Fruit fly (Drosophila melanogaster): ENCODE measurements around the gene CG12206.
A peak's percentile ranks its signal among the peaks of the same experiment; 100 is the strongest.

The CG12206 gene

dm6 chrX:3474476-3475439, at the start of gene CG12206:
Gene CG12206, minus strand, starts transcription at chrX:3474524.
- TF ChIP-seq CTCF (optimal IDR thresholded peaks at IDR 0.05), result no peak
- TF ChIP-seq CG8478 (optimal IDR thresholded peaks at IDR 0.05), result no peak

- TF ChIP-seq CG8478 (optimal IDR thresholded peaks at IDR 0.05), result no peak
- TF ChIP-seq CTCF (optimal IDR thresholded peaks at IDR 0.05), result no peak
Observed at dm6 chrX:3514016-3514415, 39.7 kb upstream of the CG12206 start, which contains the start of gene CG13021. Gene CG13021, plus strand, starts transcription at chrX:3514316.

- TF ChIP-seq CTCF (optimal IDR thresholded peaks at IDR 0.05) (no peak), CG8478 (optimal IDR thresholded peaks at IDR 0.05) (no peak)
Observed at dm6 chrX:3504751-3505150, 30.4 kb upstream of the CG12206 start, which contains the start of gene Gas8. Gene Gas8, minus strand, starts transcription at chrX:3504851.

- no peak for TF ChIP-seq CTCF (optimal IDR thresholded peaks at IDR 0.05)
- TF ChIP-seq CG8478 (optimal IDR thresholded peaks at IDR 0.05), result no peak
Observed at dm6 chrX:3504251-3504650, 29.9 kb upstream of the CG12206 start.

- TF ChIP-seq CG8478 (optimal IDR thresholded peaks at IDR 0.05) (no peak), CTCF (optimal IDR thresholded peaks at IDR 0.05) (no peak)
Observed at dm6 chrX:3485871-3486270, 11.5 kb upstream of the CG12206 start.

dm6 chrX:3485304-3485703, 11.0 kb upstream of the CG12206 start, which contains the start of the genes CG14270 and CG10803:
Gene CG14270, minus strand, starts transcription at chrX:3485378.
Gene CG10803, plus strand, starts transcription at chrX:3485650.
- TF ChIP-seq CTCF (optimal IDR thresholded peaks at IDR 0.05) (no peak), CG8478 (optimal IDR thresholded peaks at IDR 0.05) (no peak)

dm6 chrX:3482119-3483014, 8.0 kb upstream of the CG12206 start, which contains the start of the genes CG10804 and CG10802:
Gene CG10804, minus strand, starts transcription at chrX:3482322.
Gene CG10802, plus strand, starts transcription at chrX:3482965.
- TF ChIP-seq CG8478 (optimal IDR thresholded peaks at IDR 0.05) (no peak), CTCF (optimal IDR thresholded peaks at IDR 0.05) (no peak)

dm6 chrX:3481034-3481433, 6.7 kb upstream of the CG12206 start:
- peak; percentile 92 to 95 for TF ChIP-seq CTCF (optimal IDR thresholded peaks at IDR 0.05)
- TF ChIP-seq CG8478 (optimal IDR thresholded peaks at IDR 0.05), result no peak

- TF ChIP-seq CTCF (optimal IDR thresholded peaks at IDR 0.05), result no peak
Observed at dm6 chrX:3476009-3476408, 1.7 kb upstream of the CG12206 start.

- TF ChIP-seq CG8478 (optimal IDR thresholded peaks at IDR 0.05) (no peak), CTCF (optimal IDR thresholded peaks at IDR 0.05) (no peak)
Observed at dm6 chrX:3473636-3474035, 688 bp downstream of the CG12206 start.

- TF ChIP-seq CG8478 (optimal IDR thresholded peaks at IDR 0.05), result no peak
- TF ChIP-seq CTCF (optimal IDR thresholded peaks at IDR 0.05), result no peak
Observed at dm6 chrX:3470467-3471079, 3.8 kb downstream of the CG12206 start.

dm6 chrX:3465551-3465950, 8.8 kb downstream of the CG12206 start:
- TF ChIP-seq CTCF (optimal IDR thresholded peaks at IDR 0.05) (peak in 1 of 2 experiments; percentile 17), CG8478 (optimal IDR thresholded peaks at IDR 0.05) (no peak)

dm6 chrX:3463944-3464343, 10.4 kb downstream of the CG12206 start, which contains the start of gene CG16781:
Gene CG16781, minus strand, starts transcription at chrX:3464044.
- TF ChIP-seq CTCF (optimal IDR thresholded peaks at IDR 0.05) (no peak), CG8478 (optimal IDR thresholded peaks at IDR 0.05) (no peak)

- TF ChIP-seq CG8478 (optimal IDR thresholded peaks at IDR 0.05) (no peak), CTCF (optimal IDR thresholded peaks at IDR 0.05) (no peak)
Observed at dm6 chrX:3460140-3460642, 14.1 kb downstream of the CG12206 start, which contains the start of the genes CG16782 and CG10801. Gene CG16782, minus strand, starts transcription at chrX:3460240. Gene CG10801, plus strand, starts transcription at chrX:3460592.
